Fruit fly (Drosophila melanogaster) whole organism, embryonic: ENCODE measurements around the gene CG32625.
A peak's percentile ranks its signal among the peaks of the same experiment; 100 is the strongest.

ENCODE experiments used
- Atf3 ChIP-seq: fragments of 200-800 bp; sonication (Bioruptor generic); optimal IDR thresholded peaks from 3 replicates; lab custom pipeline; 2016; ENCODE audit warnings: missing biosample characterization, missing genetic modification characterization
- CG10431 ChIP-seq: fragments of 200-800 bp; sonication (Bioruptor generic); optimal IDR thresholded peaks from 3 replicates; lab custom pipeline; 2018; ENCODE audit warnings: missing biosample characterization, mild to moderate bottlenecking, missing genetic modification characterization
- CG14050 ChIP-seq: fragments of 200-800 bp; sonication (Bioruptor generic); IDR thresholded peaks from 3 replicates; pipeline ENCODE4 v1.3.6; 2022; ENCODE audit warnings: missing biosample characterization, missing genetic modification characterization
- CG16813 ChIP-seq: fragments of 200-800 bp; sonication (Bioruptor generic); IDR thresholded peaks from 3 replicates; pipeline ENCODE4 v1.3.6; 2022; ENCODE audit warnings: missing biosample characterization, missing genetic modification characterization; ENCODE audit not compliant: partially characterized antibody
- CG16815 ChIP-seq: fragments of 200-800 bp; sonication (Bioruptor generic); optimal IDR thresholded peaks from 3 replicates; lab custom pipeline; 2017; ENCODE audit warnings: missing biosample characterization, mild to moderate bottlenecking, missing genetic modification characterization
- CG17186 ChIP-seq: fragments of 200-800 bp; sonication (Bioruptor generic); optimal IDR thresholded peaks from 3 replicates; lab custom pipeline; 2017; ENCODE audit warnings: missing biosample characterization, missing genetic modification reagents, missing genetic modification characterization
- CG17385 ChIP-seq: fragments of 200-800 bp; sonication (Bioruptor generic); optimal IDR thresholded peaks from 3 replicates; lab custom pipeline; 2018; ENCODE audit warnings: missing biosample characterization, mild to moderate bottlenecking, missing genetic modification characterization
- CG1792 ChIP-seq: fragments of 200-800 bp; sonication (Bioruptor generic); optimal IDR thresholded peaks from 2 replicates; lab custom pipeline; 2016; ENCODE audit warnings: missing biosample characterization, missing genetic modification characterization
- CG2202 ChIP-seq: fragments of 200-800 bp; sonication (Bioruptor generic); optimal IDR thresholded peaks from 2 replicates; lab custom pipeline; 2018; ENCODE audit warnings: missing biosample characterization, mild to moderate bottlenecking, missing genetic modification characterization
- CG2678 ChIP-seq: fragments of 200-800 bp; sonication (Bioruptor generic); optimal IDR thresholded peaks from 3 replicates; lab custom pipeline; 2019; ENCODE audit warnings: missing biosample characterization, mild to moderate bottlenecking, missing genetic modification characterization, moderate library complexity
- CG2875 ChIP-seq: fragments of 200-800 bp; sonication (Bioruptor generic); optimal IDR thresholded peaks from 2 replicates; lab custom pipeline; 2017; ENCODE audit warnings: missing biosample characterization, mild to moderate bottlenecking, missing genetic modification characterization, missing genetic modification reagents
- CG4730 ChIP-seq: fragments of 200-800 bp; sonication (Bioruptor generic); IDR thresholded peaks from 2 replicates; pipeline ENCODE4 v1.3.6; 2022; ENCODE audit warnings: missing biosample characterization, missing genetic modification characterization
- CG6689 ChIP-seq: fragments of 200-800 bp; sonication (Bioruptor generic); IDR thresholded peaks from 2 replicates; pipeline ENCODE4 v1.3.6; 2022; ENCODE audit warnings: missing biosample characterization, missing genetic modification characterization
- CG9609 ChIP-seq: fragments of 200-800 bp; sonication (Bioruptor generic); optimal IDR thresholded peaks from 3 replicates; lab custom pipeline; 2016; ENCODE audit warnings: missing biosample characterization, missing genetic modification characterization
- CkIIα-i1 ChIP-seq: fragments of 200-800 bp; sonication (Bioruptor generic); IDR thresholded peaks from 2 replicates; pipeline ENCODE4 v1.3.6; 2022; ENCODE audit warnings: missing biosample characterization, missing genetic modification characterization
- Dip2 ChIP-seq: fragments of 200-800 bp; sonication (Bioruptor generic); IDR thresholded peaks from 2 replicates; pipeline ENCODE4 v1.3.6; 2022; ENCODE audit warnings: missing biosample characterization, missing genetic modification characterization
- HLH4C ChIP-seq: fragments of 200-800 bp; sonication (Bioruptor generic); IDR thresholded peaks from 3 replicates; pipeline ENCODE4 v1.3.6; 2022; ENCODE audit warnings: missing biosample characterization, missing genetic modification characterization; ENCODE audit not compliant: partially characterized antibody
- HLH54F ChIP-seq: fragments of 200-800 bp; sonication (Bioruptor generic); optimal IDR thresholded peaks from 3 replicates; lab custom pipeline; 2016; ENCODE audit warnings: missing biosample characterization, missing genetic modification characterization
- Hr39 ChIP-seq: fragments of >200 bp; optimal IDR thresholded peaks from 2 replicates; lab custom pipeline; 2017
- MTF-1 ChIP-seq: fragments of 200-800 bp; sonication (Bioruptor generic); optimal IDR thresholded peaks from 2 replicates; lab custom pipeline; 2018; ENCODE audit warnings: missing biosample characterization, mild to moderate bottlenecking, missing genetic modification characterization, borderline replicate concordance
- Neu2 ChIP-seq: fragments of 200-800 bp; sonication (Bioruptor generic); optimal IDR thresholded peaks from 3 replicates; lab custom pipeline; 2016; ENCODE audit warnings: missing biosample characterization, missing genetic modification characterization, borderline replicate concordance
- Nf-YB ChIP-seq: fragments of 200-800 bp; sonication (Bioruptor generic); optimal IDR thresholded peaks from 3 replicates; lab custom pipeline; 2019; ENCODE audit warnings: missing biosample characterization, mild to moderate bottlenecking, missing genetic modification characterization, moderate library complexity
- Oaz ChIP-seq: fragments of 200-800 bp; sonication (Bioruptor generic); IDR thresholded peaks from 2 replicates; pipeline ENCODE4 v1.3.6; 2022; ENCODE audit warnings: missing biosample characterization, missing genetic modification characterization
- bsh ChIP-seq, 2 experiments: fragments of 200-800 bp; sonication (Bioruptor generic); optimal IDR thresholded peaks; 2 replicates each; lab custom pipeline; 2017 to 2018; ENCODE audit warnings: mild to moderate bottlenecking in 2 of 2, missing biosample characterization in 2 of 2, missing genetic modification characterization in 2 of 2, moderate library complexity in 1 of 2
- btn ChIP-seq: fragments of 200-800 bp; sonication (Bioruptor generic); optimal IDR thresholded peaks from 2 replicates; lab custom pipeline; 2016; ENCODE audit warnings: missing biosample characterization, missing genetic modification characterization
- cad ChIP-seq: fragments of >200 bp; optimal IDR thresholded peaks from 2 replicates; lab custom pipeline; 2017; ENCODE audit warnings: missing biosample characterization, missing genetic modification characterization
- da ChIP-seq: fragments of 200-800 bp; sonication (Bioruptor generic); optimal IDR thresholded peaks from 2 replicates; lab custom pipeline; 2016; ENCODE audit warnings: missing biosample characterization, missing genetic modification characterization
- dan ChIP-seq: fragments of 200-800 bp; sonication (Bioruptor generic); IDR thresholded peaks from 2 replicates; pipeline ENCODE4 v1.3.6; 2022; ENCODE audit warnings: missing biosample characterization, missing genetic modification characterization
- disco-r ChIP-seq: fragments of 200-800 bp; sonication (Bioruptor generic); optimal IDR thresholded peaks from 2 replicates; lab custom pipeline; 2016; ENCODE audit warnings: missing biosample characterization, missing genetic modification characterization
- grau ChIP-seq: fragments of 200-800 bp; optimal IDR thresholded peaks from 3 replicates; lab custom pipeline; 2019; ENCODE audit warnings: missing biosample characterization, mild to moderate bottlenecking, missing genetic modification characterization, moderate library complexity
- ham ChIP-seq: fragments of 200-800 bp; sonication (Bioruptor generic); IDR thresholded peaks from 2 replicates; pipeline ENCODE4 v1.3.6; 2022; ENCODE audit warnings: missing biosample characterization, missing genetic modification characterization
- hkb ChIP-seq, 2 experiments: fragments of 200-800 bp in 1 of 2; fragments of >200 bp in 1 of 2; sonication (Bioruptor generic) in 1 of 2; IDR thresholded peaks in 1 of 2; optimal IDR thresholded peaks in 1 of 2; 2 replicates each; pipeline versions ENCODE4 v1.3.6 to Lab custom; 2017 to 2022; ENCODE audit warnings: missing biosample characterization in 1 of 2, missing genetic modification characterization in 1 of 2
- hth ChIP-seq: fragments of >200 bp; optimal IDR thresholded peaks from 2 replicates; lab custom pipeline; 2017; ENCODE audit warnings: inconsistent platforms
- insv ChIP-seq, 2 experiments: fragments of 200-800 bp; sonication (Bioruptor generic); optimal IDR thresholded peaks; 3 replicates each; lab custom pipeline; 2016 to 2018; ENCODE audit warnings: missing biosample characterization in 2 of 2, missing genetic modification characterization in 2 of 2
- knrl ChIP-seq: fragments of 200-800 bp; sonication (Bioruptor generic); IDR thresholded peaks from 3 replicates; pipeline ENCODE4 v1.3.6; 2022; ENCODE audit warnings: missing biosample characterization, missing genetic modification characterization; ENCODE audit not compliant: partially characterized antibody
- nau ChIP-seq: fragments of 200-800 bp; sonication (Bioruptor generic); optimal IDR thresholded peaks from 3 replicates; lab custom pipeline; 2017; ENCODE audit warnings: missing biosample characterization, mild to moderate bottlenecking, missing genetic modification characterization, missing genetic modification reagents
- nerfin-2 ChIP-seq: fragments of 200-800 bp; sonication (Bioruptor generic); IDR thresholded peaks from 2 replicates; pipeline ENCODE4 v1.3.6; 2022; ENCODE audit warnings: missing biosample characterization, missing genetic modification characterization; ENCODE audit not compliant: partially characterized antibody
- nom ChIP-seq: fragments of 200-800 bp; sonication (Bioruptor generic); optimal IDR thresholded peaks from 2 replicates; lab custom pipeline; 2017; ENCODE audit warnings: missing biosample characterization, missing genetic modification characterization, mild to moderate bottlenecking, moderate library complexity, missing genetic modification reagents
- otp ChIP-seq: fragments of 200-800 bp; sonication (Bioruptor generic); IDR thresholded peaks from 3 replicates; pipeline ENCODE4, ENCODE4 v1.3.6; 2022; ENCODE audit warnings: missing biosample characterization, missing genetic modification characterization
- pho ChIP-seq: fragments of 200-800 bp; sonication (Bioruptor generic); optimal IDR thresholded peaks from 2 replicates; lab custom pipeline; 2016; ENCODE audit warnings: missing biosample characterization, missing genetic modification characterization
- schlank ChIP-seq: fragments of 200-800 bp; sonication (Bioruptor generic); optimal IDR thresholded peaks from 2 replicates; lab custom pipeline; 2018; ENCODE audit warnings: missing biosample characterization, mild to moderate bottlenecking, missing genetic modification characterization
- slp2 ChIP-seq: fragments of 200-800 bp; sonication (Bioruptor generic); optimal IDR thresholded peaks from 2 replicates; lab custom pipeline; 2016; ENCODE audit warnings: missing biosample characterization, missing genetic modification characterization
- tin ChIP-seq: fragments of 200-800 bp; sonication (Bioruptor generic); optimal IDR thresholded peaks from 3 replicates; lab custom pipeline; 2016; ENCODE audit warnings: missing biosample characterization, missing genetic modification characterization
- trem ChIP-seq: fragments of 200-800 bp; optimal IDR thresholded peaks from 3 replicates; lab custom pipeline; 2019; ENCODE audit warnings: missing biosample characterization, mild to moderate bottlenecking, missing genetic modification characterization, moderate library complexity
- ttk ChIP-seq: fragments of 200-800 bp; sonication (Bioruptor generic); IDR thresholded peaks from 2 replicates; pipeline ENCODE4 v2.1.2; 2022; ENCODE audit warnings: missing biosample characterization, missing genetic modification characterization
- tup ChIP-seq: fragments of 200-800 bp; sonication (Bioruptor generic); optimal IDR thresholded peaks from 2 replicates; lab custom pipeline; 2016; ENCODE audit warnings: missing biosample characterization, mild to moderate bottlenecking, missing genetic modification characterization, moderate library complexity
- unc-4 ChIP-seq: fragments of 200-800 bp; sonication (Bioruptor generic); IDR thresholded peaks from 2 replicates; pipeline ENCODE4 v1.3.6; 2022; ENCODE audit warnings: missing biosample characterization, missing genetic modification characterization; ENCODE audit not compliant: partially characterized antibody
- wdn ChIP-seq: fragments of 200-800 bp; sonication (Bioruptor generic); IDR thresholded peaks from 2 replicates; pipeline ENCODE4 v1.3.6; 2022; ENCODE audit warnings: missing biosample characterization, missing genetic modification characterization
- wek ChIP-seq: fragments of 200-800 bp; sonication (Bioruptor generic); optimal IDR thresholded peaks from 3 replicates; lab custom pipeline; 2018; ENCODE audit warnings: missing biosample characterization, mild to moderate bottlenecking, missing genetic modification characterization, moderate library complexity
- zfh2 ChIP-seq: fragments of 200-800 bp; sonication (Bioruptor generic); optimal IDR thresholded peaks from 2 replicates; lab custom pipeline; 2016; ENCODE audit warnings: missing biosample characterization, missing genetic modification characterization

CG32625 gene

dm6 chrX:13739411-13739888 is 17.2 kb downstream of the CG32625 start, which contains the start of gene CG11151 (continued):
- TF ChIP-seq hkb (optimal IDR thresholded peaks at IDR 0.05; lab: Kevin White, UChicago) (no peak), hkb (GFP tag; IDR thresholded peaks at IDR 0.05; lab: Robert Waterston, UW) (peak; percentile 97), Atf3 (GFP tag; lab: Kevin White, UChicago) (peak; percentile 95), grau (tag; lab: Kevin White, UChicago) (peak; percentile 96), disco-r (GFP tag; lab: Kevin White, UChicago) (peak; percentile 96), schlank (tag; lab: Kevin White, UChicago) (peak; percentile 96), Hr39 (lab: Kevin White, UChicago) (no peak), CG1792 (GFP tag; lab: Kevin White, UChicago) (peak; percentile 94), nom (GFP tag; lab: Kevin White, UChicago) (peak; percentile 95), da (GFP tag; lab: Kevin White, UChicago) (peak; percentile 93), bsh (GFP tag; optimal IDR thresholded peaks at IDR 0.05; lab: Kevin White, UChicago) (peak; percentile 96 to 98), unc-4 (GFP tag; lab: Robert Waterston, UW) (no peak), MTF-1 (GFP tag; lab: Kevin White, UChicago) (peak; percentile 92), CG6689 (peak; percentile 95), tup (peak; percentile 92), ham (GFP tag; lab: Robert Waterston, UW) (peak; percentile 76; the same call in 1 of the 2 replicates), wdn (GFP tag; lab: Robert Waterston, UW) (peak; percentile 94), otp (GFP tag; lab: Robert Waterston, UW) (peak; percentile 94), pho (peak; percentile 97), Oaz (GFP tag; lab: Robert Waterston, UW) (peak; percentile 91), dan (GFP tag; lab: Robert Waterston, UW) (peak; percentile 74; the same call in 1 of the 2 replicates), tin (GFP tag; lab: Kevin White, UChicago) (peak; percentile 96), nau (GFP tag; lab: Kevin White, UChicago) (peak; percentile 92), CG14050 (GFP tag; lab: Robert Waterston, UW) (peak; percentile 94), CG2202 (tag; lab: Kevin White, UChicago) (peak; percentile 94), CG4730 (GFP tag; lab: Robert Waterston, UW) (peak; percentile 94), zfh2 (GFP tag; lab: Kevin White, UChicago) (peak; percentile 96), Dip2 (peak; percentile 19; the same call in 1 of the 2 replicates), Neu2 (GFP tag; lab: Kevin White, UChicago) (peak; percentile 91), wek (peak; percentile 92), CG2875 (GFP tag; lab: Kevin White, UChicago) (peak; percentile 96), CG17186 (GFP tag; lab: Kevin White, UChicago) (peak; percentile 85), CG2678 (peak; percentile 98), CkIIα-i1 (GFP tag; lab: Robert Waterston, UW) (peak; percentile 76), knrl (GFP tag; lab: Robert Waterston, UW) (peak; percentile 64; the same call in 2 of the 3 replicates), CG9609 (GFP tag; lab: Kevin White, UChicago) (peak; percentile 98), CG17385 (peak; percentile 95), nerfin-2 (peak; percentile 81), slp2 (GFP tag; lab: Kevin White, UChicago) (peak; percentile 94), CG16815 (GFP tag; lab: Kevin White, UChicago) (peak; percentile 96), insv (GFP tag; optimal IDR thresholded peaks at IDR 0.05; lab: Kevin White, UChicago) (peak; percentile 40 to 77), CG16813 (GFP tag; lab: Robert Waterston, UW) (peak; percentile 61; the same call in 2 of the 3 replicates), CG10431 (GFP tag; lab: Kevin White, UChicago) (peak; percentile 86), hth (lab: Kevin White, UChicago) (no peak), Nf-YB (peak; percentile 87), ttk (GFP tag; lab: Robert Waterston, UW) (peak; percentile 92), HLH54F (GFP tag; lab: Kevin White, UChicago) (peak; percentile 97), cad (GFP tag; lab: Kevin White, UChicago) (no peak), HLH4C (GFP tag; lab: Robert Waterston, UW) (peak; percentile 61; the same call in 2 of the 3 replicates), trem (tag; lab: Kevin White, UChicago) (peak; percentile 94), btn (GFP tag; lab: Kevin White, UChicago) (peak; percentile 95)
